Fruit fly (Drosophila melanogaster) whole organism, adult: Measurements from ENCODE around the gene Atg18b.

ENCODE experiments used
- CG11617 ChIP-seq: fragments of 200-800 bp; sonication (Bioruptor generic); optimal IDR thresholded peaks from 2 replicates; lab custom pipeline; 2017; ENCODE audit warnings: mild to moderate bottlenecking, missing biosample characterization, missing genetic modification reagents, missing genetic modification characterization
- CG12768 ChIP-seq: fragments of 200-800 bp; sonication (Bioruptor generic); optimal IDR thresholded peaks from 2 replicates; lab custom pipeline; 2017; ENCODE audit warnings: missing biosample characterization, missing genetic modification characterization, mild to moderate bottlenecking, moderate library complexity, missing genetic modification reagents
- CG14711 ChIP-seq: fragments of 200-800 bp; sonication (Bioruptor generic); optimal IDR thresholded peaks from 2 replicates; lab custom pipeline; 2018; ENCODE audit warnings: missing biosample characterization, mild to moderate bottlenecking, missing genetic modification characterization, moderate library complexity
- CG1620 ChIP-seq: fragments of 200-800 bp; sonication (Bioruptor generic); optimal IDR thresholded peaks from 2 replicates; lab custom pipeline; 2016; ENCODE audit warnings: missing biosample characterization, missing genetic modification characterization
- CG33017 ChIP-seq: fragments of 200-800 bp; sonication (Bioruptor generic); optimal IDR thresholded peaks from 2 replicates; lab custom pipeline; 2018; ENCODE audit warnings: missing biosample characterization, mild to moderate bottlenecking, missing genetic modification characterization, moderate library complexity
- CG5204 ChIP-seq: fragments of 200-800 bp; sonication (Bioruptor generic); optimal IDR thresholded peaks from 2 replicates; lab custom pipeline; 2016; ENCODE audit warnings: missing biosample characterization, missing genetic modification characterization
- CG7045 ChIP-seq: fragments of 200-800 bp; sonication (Bioruptor generic); optimal IDR thresholded peaks from 2 replicates; lab custom pipeline; 2017; ENCODE audit warnings: missing biosample characterization, mild to moderate bottlenecking, missing genetic modification characterization
- CG7101 ChIP-seq: fragments of 200-800 bp; sonication (Bioruptor generic); optimal IDR thresholded peaks from 2 replicates; lab custom pipeline; 2018; ENCODE audit warnings: missing biosample characterization, mild to moderate bottlenecking, missing genetic modification characterization, moderate library complexity
- Clk ChIP-seq: fragments of 200-800 bp; sonication (Bioruptor generic); optimal IDR thresholded peaks from 2 replicates; lab custom pipeline; 2017; ENCODE audit warnings: missing biosample characterization, missing genetic modification characterization
- Crg-1 ChIP-seq: fragments of 200-800 bp; sonication (Bioruptor generic); optimal IDR thresholded peaks from 2 replicates; lab custom pipeline; 2016; ENCODE audit warnings: missing biosample characterization, missing genetic modification characterization
- Hr96 ChIP-seq: fragments of 200-800 bp; sonication (Bioruptor generic); optimal IDR thresholded peaks from 2 replicates; lab custom pipeline; 2016; ENCODE audit warnings: missing biosample characterization, missing genetic modification characterization
- Mnt ChIP-seq: fragments of 200-800 bp; sonication (Bioruptor generic); optimal IDR thresholded peaks from 2 replicates; lab custom pipeline; 2016; ENCODE audit warnings: missing biosample characterization, mild to moderate bottlenecking, missing genetic modification characterization
- bab1 ChIP-seq: fragments of 200-800 bp; sonication (Bioruptor generic); optimal IDR thresholded peaks from 3 replicates; lab custom pipeline; 2019; ENCODE audit warnings: missing biosample characterization, mild to moderate bottlenecking, missing genetic modification characterization, moderate library complexity
- cic ChIP-seq: fragments of 200-800 bp; sonication (Bioruptor generic); optimal IDR thresholded peaks from 2 replicates; lab custom pipeline; 2017; ENCODE audit warnings: missing biosample characterization, mild to moderate bottlenecking, missing genetic modification characterization, moderate library complexity
- cnc ChIP-seq, 2 experiments: fragments of >200 bp; optimal IDR thresholded peaks; 2 replicates each; lab custom pipeline; 2017
- kay ChIP-seq: fragments of 200-800 bp; sonication (Bioruptor generic); peaks from one replicate; lab custom pipeline; 2016; ENCODE audit warnings: missing biosample characterization, missing genetic modification characterization, borderline replicate concordance
- ovo ChIP-seq: fragments of 200-800 bp; sonication (Bioruptor generic); optimal IDR thresholded peaks from 2 replicates; lab custom pipeline; 2016; ENCODE audit warnings: missing biosample characterization, missing genetic modification characterization
- pad ChIP-seq: fragments of 200-800 bp; sonication (Bioruptor generic); optimal IDR thresholded peaks from 3 replicates; lab custom pipeline; 2017; ENCODE audit warnings: missing biosample characterization, missing genetic modification characterization, mild to moderate bottlenecking, moderate library complexity, missing genetic modification reagents
- tj ChIP-seq: fragments of 200-800 bp; sonication (Bioruptor generic); optimal IDR thresholded peaks from 3 replicates; lab custom pipeline; 2017; ENCODE audit warnings: missing biosample characterization, mild to moderate bottlenecking, missing genetic modification characterization, moderate library complexity
- toe ChIP-seq: fragments of 200-800 bp; sonication (Bioruptor generic); optimal IDR thresholded peaks from 2 replicates; lab custom pipeline; 2016; ENCODE audit warnings: missing biosample characterization, missing genetic modification characterization

The Atg18b gene

dm6 chr2L:21259008-21259407 is 38.6 kb upstream of the Atg18b start:
- TF ChIP-seq kay (GFP tag; lab: Kevin White, UChicago): peak; percentile 90
- TF ChIP-seq tj (GFP tag; lab: Kevin White, UChicago): no peak
- TF ChIP-seq cnc (optimal IDR thresholded peaks at IDR 0.05; lab: Kevin White, UChicago): no peak

- TF ChIP-seq CG33017 (tag; lab: Kevin White, UChicago): no peak
- TF ChIP-seq CG12768: no peak
- TF ChIP-seq tj (GFP tag; lab: Kevin White, UChicago): no peak
- no peak for TF ChIP-seq CG1620 (GFP tag; lab: Kevin White, UChicago)
- TF ChIP-seq Mnt (GFP tag; lab: Kevin White, UChicago): no peak
- no peak for TF ChIP-seq cic
- TF ChIP-seq CG5204: no peak
- TF ChIP-seq bab1 (GFP tag; lab: Kevin White, UChicago): no peak
- no peak for TF ChIP-seq ovo (GFP tag; lab: Kevin White, UChicago)
- TF ChIP-seq Clk (GFP tag; lab: Kevin White, UChicago): no peak
These were observed 31.4 kb upstream of the Atg18b start for dm6 chr2L:21251750-21252149.

dm6 chr2L:21250519-21251336 is 30.4 kb upstream of the Atg18b start:
- no peak for TF ChIP-seq CG5204
- TF ChIP-seq CG14711 (tag; lab: Kevin White, UChicago): no peak
- no peak for TF ChIP-seq toe (GFP tag; lab: Kevin White, UChicago)
- TF ChIP-seq bab1 (GFP tag; lab: Kevin White, UChicago): no peak
- no peak for TF ChIP-seq kay (GFP tag; lab: Kevin White, UChicago)
- no peak for TF ChIP-seq CG12768
- TF ChIP-seq ovo (GFP tag; lab: Kevin White, UChicago): no peak
- no peak for TF ChIP-seq CG1620 (GFP tag; lab: Kevin White, UChicago)
- peak; percentile 60 for TF ChIP-seq tj (GFP tag; lab: Kevin White, UChicago)
- TF ChIP-seq CG7101 (tag; lab: Kevin White, UChicago): no peak
- no peak for TF ChIP-seq CG33017 (tag; lab: Kevin White, UChicago)
- TF ChIP-seq Mnt (GFP tag; lab: Kevin White, UChicago): peak; percentile 18
- no peak for TF ChIP-seq CG11617
- TF ChIP-seq cnc (optimal IDR thresholded peaks at IDR 0.05; lab: Kevin White, UChicago): no peak
- TF ChIP-seq cic: peak; percentile 58
- no peak for TF ChIP-seq CG7045
- TF ChIP-seq Crg-1 (GFP tag; lab: Kevin White, UChicago): no peak
- peak; percentile 22 for TF ChIP-seq pad (GFP tag; lab: Kevin White, UChicago)
- TF ChIP-seq Clk (GFP tag; lab: Kevin White, UChicago): no peak
- no peak for TF ChIP-seq Hr96 (GFP tag; lab: Kevin White, UChicago)

DNA sequence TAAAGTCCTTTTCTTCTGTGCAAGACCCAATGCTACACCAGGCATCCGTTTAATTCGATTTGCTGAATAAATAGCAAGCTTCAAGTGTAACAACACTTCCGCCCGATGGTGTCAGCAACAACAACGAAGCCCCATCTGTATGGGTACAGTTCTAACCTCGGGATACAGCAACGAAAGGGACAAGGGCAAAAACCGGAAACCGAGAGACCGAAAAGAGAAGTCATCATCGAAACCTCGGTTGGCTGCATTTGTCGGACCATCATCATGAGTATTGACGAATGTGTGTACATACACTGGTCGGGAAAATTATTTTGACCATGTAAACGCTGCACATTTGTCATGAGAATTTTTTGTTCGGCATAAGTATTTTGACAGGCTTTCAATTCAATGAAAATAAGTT is 28.5 kb upstream of the Atg18b start:
- TF ChIP-seq CG11617 (no peak), Crg-1 (GFP tag; lab: Kevin White, UChicago) (no peak), toe (GFP tag; lab: Kevin White, UChicago) (no peak), Hr96 (GFP tag; lab: Kevin White, UChicago) (no peak), CG33017 (tag; lab: Kevin White, UChicago) (no peak), Clk (GFP tag; lab: Kevin White, UChicago) (no peak), CG7101 (tag; lab: Kevin White, UChicago) (no peak), Mnt (GFP tag; lab: Kevin White, UChicago) (no peak), CG12768 (no peak), CG1620 (GFP tag; lab: Kevin White, UChicago) (no peak), CG14711 (tag; lab: Kevin White, UChicago) (no peak), kay (GFP tag; lab: Kevin White, UChicago) (no peak), CG7045 (no peak), ovo (GFP tag; lab: Kevin White, UChicago) (no peak), cnc (optimal IDR thresholded peaks at IDR 0.05; lab: Kevin White, UChicago) (no peak), CG5204 (no peak), tj (GFP tag; lab: Kevin White, UChicago) (no peak), bab1 (GFP tag; lab: Kevin White, UChicago) (no peak), cic (no peak), pad (GFP tag; lab: Kevin White, UChicago) (no peak)

dm6 chr2L:21247967-21248366 is 27.6 kb upstream of the Atg18b start:
- TF ChIP-seq cnc (optimal IDR thresholded peaks at IDR 0.05; lab: Kevin White, UChicago) (no peak), CG1620 (GFP tag; lab: Kevin White, UChicago) (no peak), bab1 (GFP tag; lab: Kevin White, UChicago) (no peak), CG14711 (tag; lab: Kevin White, UChicago) (no peak), Hr96 (GFP tag; lab: Kevin White, UChicago) (no peak), CG7045 (no peak), cic (no peak), CG5204 (no peak), Clk (GFP tag; lab: Kevin White, UChicago) (no peak), Crg-1 (GFP tag; lab: Kevin White, UChicago) (no peak), Mnt (GFP tag; lab: Kevin White, UChicago) (no peak), CG7101 (tag; lab: Kevin White, UChicago) (no peak), CG11617 (no peak), toe (GFP tag; lab: Kevin White, UChicago) (no peak)

DNA sequence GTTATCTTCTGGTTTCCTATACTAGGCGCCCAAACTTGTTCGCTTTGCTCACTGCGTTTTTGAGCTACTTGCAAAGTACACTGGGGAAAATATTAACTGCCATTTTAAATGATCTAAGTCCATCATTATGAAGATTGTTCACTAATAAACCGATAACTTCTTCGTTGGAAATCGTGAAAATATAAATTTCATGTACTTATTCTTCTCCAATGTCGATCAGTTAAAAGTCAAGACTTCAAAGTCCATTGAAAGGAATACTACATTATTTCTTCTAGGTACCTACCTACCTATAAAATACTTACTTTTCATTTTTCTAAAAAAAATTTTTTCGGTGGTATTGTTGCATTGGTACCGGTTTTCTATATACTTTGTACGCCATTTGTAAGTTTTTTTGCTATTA is 26.3 kb upstream of the Atg18b start:
- no peak for TF ChIP-seq bab1 (GFP tag; lab: Kevin White, UChicago)
- no peak for TF ChIP-seq ovo (GFP tag; lab: Kevin White, UChicago)
- TF ChIP-seq CG33017 (tag; lab: Kevin White, UChicago): no peak
- no peak for TF ChIP-seq CG7045
- TF ChIP-seq CG5204: no peak
- no peak for TF ChIP-seq toe (GFP tag; lab: Kevin White, UChicago)
- TF ChIP-seq pad (GFP tag; lab: Kevin White, UChicago): no peak
- TF ChIP-seq Mnt (GFP tag; lab: Kevin White, UChicago): no peak
- no peak for TF ChIP-seq Clk (GFP tag; lab: Kevin White, UChicago)
- TF ChIP-seq CG1620 (GFP tag; lab: Kevin White, UChicago): no peak
- no peak for TF ChIP-seq Hr96 (GFP tag; lab: Kevin White, UChicago)
- TF ChIP-seq CG7101 (tag; lab: Kevin White, UChicago): no peak
- no peak for TF ChIP-seq cic
